Fruit fly (Drosophila melanogaster) whole organism, adult: ENCODE results near the gene Taf13.
A peak's percentile ranks its signal among the peaks of the same experiment; 100 is the strongest.

Experiments used
- CG11617 ChIP-seq: fragments of 200-800 bp; sonication (Bioruptor generic); optimal IDR thresholded peaks from 2 replicates; lab custom pipeline; 2017; ENCODE audit warnings: mild to moderate bottlenecking, missing biosample characterization, missing genetic modification reagents, missing genetic modification characterization
- CG12768 ChIP-seq: fragments of 200-800 bp; sonication (Bioruptor generic); optimal IDR thresholded peaks from 2 replicates; lab custom pipeline; 2017; ENCODE audit warnings: missing biosample characterization, missing genetic modification characterization, mild to moderate bottlenecking, moderate library complexity, missing genetic modification reagents
- CG14711 ChIP-seq: fragments of 200-800 bp; sonication (Bioruptor generic); optimal IDR thresholded peaks from 2 replicates; lab custom pipeline; 2018; ENCODE audit warnings: missing biosample characterization, mild to moderate bottlenecking, missing genetic modification characterization, moderate library complexity
- CG1620 ChIP-seq: fragments of 200-800 bp; sonication (Bioruptor generic); optimal IDR thresholded peaks from 2 replicates; lab custom pipeline; 2016; ENCODE audit warnings: missing biosample characterization, missing genetic modification characterization
- CG33017 ChIP-seq: fragments of 200-800 bp; sonication (Bioruptor generic); optimal IDR thresholded peaks from 2 replicates; lab custom pipeline; 2018; ENCODE audit warnings: missing biosample characterization, mild to moderate bottlenecking, missing genetic modification characterization, moderate library complexity
- CG5204 ChIP-seq: fragments of 200-800 bp; sonication (Bioruptor generic); optimal IDR thresholded peaks from 2 replicates; lab custom pipeline; 2016; ENCODE audit warnings: missing biosample characterization, missing genetic modification characterization
- CG7045 ChIP-seq: fragments of 200-800 bp; sonication (Bioruptor generic); optimal IDR thresholded peaks from 2 replicates; lab custom pipeline; 2017; ENCODE audit warnings: missing biosample characterization, mild to moderate bottlenecking, missing genetic modification characterization
- CG7101 ChIP-seq: fragments of 200-800 bp; sonication (Bioruptor generic); optimal IDR thresholded peaks from 2 replicates; lab custom pipeline; 2018; ENCODE audit warnings: missing biosample characterization, mild to moderate bottlenecking, missing genetic modification characterization, moderate library complexity
- Clk ChIP-seq: fragments of 200-800 bp; sonication (Bioruptor generic); optimal IDR thresholded peaks from 2 replicates; lab custom pipeline; 2017; ENCODE audit warnings: missing biosample characterization, missing genetic modification characterization
- Crg-1 ChIP-seq: fragments of 200-800 bp; sonication (Bioruptor generic); optimal IDR thresholded peaks from 2 replicates; lab custom pipeline; 2016; ENCODE audit warnings: missing biosample characterization, missing genetic modification characterization
- Hr96 ChIP-seq: fragments of 200-800 bp; sonication (Bioruptor generic); optimal IDR thresholded peaks from 2 replicates; lab custom pipeline; 2016; ENCODE audit warnings: missing biosample characterization, missing genetic modification characterization
- Mnt ChIP-seq: fragments of 200-800 bp; sonication (Bioruptor generic); optimal IDR thresholded peaks from 2 replicates; lab custom pipeline; 2016; ENCODE audit warnings: missing biosample characterization, mild to moderate bottlenecking, missing genetic modification characterization
- bab1 ChIP-seq: fragments of 200-800 bp; sonication (Bioruptor generic); optimal IDR thresholded peaks from 3 replicates; lab custom pipeline; 2019; ENCODE audit warnings: missing biosample characterization, mild to moderate bottlenecking, missing genetic modification characterization, moderate library complexity
- cic ChIP-seq: fragments of 200-800 bp; sonication (Bioruptor generic); optimal IDR thresholded peaks from 2 replicates; lab custom pipeline; 2017; ENCODE audit warnings: missing biosample characterization, mild to moderate bottlenecking, missing genetic modification characterization, moderate library complexity
- cnc ChIP-seq, 2 experiments: fragments of >200 bp; optimal IDR thresholded peaks; 2 replicates each; lab custom pipeline; 2017
- kay ChIP-seq: fragments of 200-800 bp; sonication (Bioruptor generic); peaks from one replicate; lab custom pipeline; 2016; ENCODE audit warnings: missing biosample characterization, missing genetic modification characterization, borderline replicate concordance
- ovo ChIP-seq: fragments of 200-800 bp; sonication (Bioruptor generic); optimal IDR thresholded peaks from 2 replicates; lab custom pipeline; 2016; ENCODE audit warnings: missing biosample characterization, missing genetic modification characterization
- pad ChIP-seq: fragments of 200-800 bp; sonication (Bioruptor generic); optimal IDR thresholded peaks from 3 replicates; lab custom pipeline; 2017; ENCODE audit warnings: missing biosample characterization, missing genetic modification characterization, mild to moderate bottlenecking, moderate library complexity, missing genetic modification reagents
- tj ChIP-seq: fragments of 200-800 bp; sonication (Bioruptor generic); optimal IDR thresholded peaks from 3 replicates; lab custom pipeline; 2017; ENCODE audit warnings: missing biosample characterization, mild to moderate bottlenecking, missing genetic modification characterization, moderate library complexity
- toe ChIP-seq: fragments of 200-800 bp; sonication (Bioruptor generic); optimal IDR thresholded peaks from 2 replicates; lab custom pipeline; 2016; ENCODE audit warnings: missing biosample characterization, missing genetic modification characterization

Gene Taf13

dm6 chr2L:20065516-20065915 lies 28.1 kb downstream of the Taf13 start, which contains the start of gene vls:
vls (minus strand) TSS chr2L:20065679.
- peak; percentile 89 for TF ChIP-seq CG14711 (tag; lab: Kevin White, UChicago)
- no peak for TF ChIP-seq CG7045 (GFP tag; lab: Kevin White, UChicago)

dm6 chr2L:20061018-20061657 lies 32.5 kb downstream of the Taf13 start, which contains the start of the genes barr and lok:
barr (minus strand) TSS chr2L:20061370.
lok (plus strand) TSS chr2L:20061422.
- TF ChIP-seq CG14711 (tag; lab: Kevin White, UChicago) (peak; percentile 31), pad (GFP tag; lab: Kevin White, UChicago) (peak; percentile 53), CG7045 (GFP tag; lab: Kevin White, UChicago) (peak; percentile 33), Crg-1 (GFP tag; lab: Kevin White, UChicago) (peak; percentile 39), CG1620 (GFP tag; lab: Kevin White, UChicago) (peak; percentile 64), bab1 (GFP tag; lab: Kevin White, UChicago) (no peak), CG33017 (tag; lab: Kevin White, UChicago) (peak; percentile 10), tj (peak; percentile 41), Hr96 (peak; percentile 60), toe (GFP tag; lab: Kevin White, UChicago) (peak; percentile 83), CG5204 (GFP tag; lab: Kevin White, UChicago) (no peak), Mnt (GFP tag; lab: Kevin White, UChicago) (peak; percentile 26), Clk (no peak), CG12768 (peak; percentile 43), CG11617 (GFP tag; lab: Kevin White, UChicago) (peak; percentile 41), cic (GFP tag; lab: Kevin White, UChicago) (no peak), ovo (GFP tag; lab: Kevin White, UChicago) (peak; percentile 47), CG7101 (peak; percentile 42)

- TF ChIP-seq CG11617 (GFP tag; lab: Kevin White, UChicago) (no peak), pad (GFP tag; lab: Kevin White, UChicago) (no peak), Clk (no peak), kay (GFP tag; lab: Kevin White, UChicago) (no peak), ovo (GFP tag; lab: Kevin White, UChicago) (no peak), Hr96 (no peak), tj (no peak), CG1620 (GFP tag; lab: Kevin White, UChicago) (no peak), CG7045 (GFP tag; lab: Kevin White, UChicago) (no peak), CG14711 (tag; lab: Kevin White, UChicago) (no peak), CG5204 (GFP tag; lab: Kevin White, UChicago) (no peak), toe (GFP tag; lab: Kevin White, UChicago) (no peak), CG33017 (tag; lab: Kevin White, UChicago) (no peak), CG12768 (no peak), Mnt (GFP tag; lab: Kevin White, UChicago) (no peak), CG7101 (no peak), bab1 (GFP tag; lab: Kevin White, UChicago) (no peak), cnc (optimal IDR thresholded peaks at IDR 0.05; lab: Kevin White, UChicago) (no peak), Crg-1 (GFP tag; lab: Kevin White, UChicago) (no peak), cic (GFP tag; lab: Kevin White, UChicago) (no peak)
These were observed 36.3 kb downstream of the Taf13 start for dm6 chr2L:20057391-20057790.

DNA sequence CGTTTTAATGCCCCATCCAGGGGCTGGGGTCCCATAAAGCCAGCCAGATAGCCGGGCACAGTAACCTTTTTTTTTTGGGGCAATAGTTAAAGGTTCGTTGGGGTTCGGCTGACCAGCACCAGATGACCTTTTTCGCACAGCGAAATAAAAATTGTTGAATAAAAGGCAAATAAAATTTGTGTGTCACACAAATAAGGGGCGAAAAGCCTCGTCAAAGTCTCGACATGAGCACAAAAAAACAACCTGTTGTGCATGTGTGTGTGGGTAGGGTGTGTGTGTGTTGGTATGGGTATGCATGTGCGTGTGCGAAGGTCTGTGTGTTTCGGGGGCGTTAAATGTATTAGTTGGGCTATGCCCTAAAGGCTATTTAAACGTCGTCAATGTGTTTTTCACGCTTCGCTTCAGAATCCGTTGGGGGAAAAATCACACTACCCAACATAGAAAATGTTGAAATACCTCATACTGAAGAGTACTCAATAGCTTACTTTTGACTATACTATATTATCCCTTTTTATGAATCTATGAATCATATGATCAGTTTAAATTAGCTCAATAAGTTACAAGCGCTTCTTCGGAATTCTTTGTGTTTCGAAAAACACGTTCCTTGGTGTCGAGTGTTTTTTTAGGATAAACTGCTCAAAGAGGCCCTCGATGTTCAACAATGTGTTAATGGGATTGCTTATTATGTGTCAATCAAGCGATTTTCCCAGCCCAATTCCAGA lies 42.3 kb downstream of the Taf13 start:
- TF ChIP-seq cic (GFP tag; lab: Kevin White, UChicago) (no peak), bab1 (GFP tag; lab: Kevin White, UChicago) (no peak), CG11617 (GFP tag; lab: Kevin White, UChicago) (no peak), kay (GFP tag; lab: Kevin White, UChicago) (no peak), CG33017 (tag; lab: Kevin White, UChicago) (no peak), cnc (optimal IDR thresholded peaks at IDR 0.05; lab: Kevin White, UChicago) (no peak), CG5204 (GFP tag; lab: Kevin White, UChicago) (no peak), pad (GFP tag; lab: Kevin White, UChicago) (no peak), Clk (no peak), CG1620 (GFP tag; lab: Kevin White, UChicago) (no peak), CG14711 (tag; lab: Kevin White, UChicago) (no peak), tj (no peak)
